Fruit fly (Drosophila melanogaster) whole organism, prepupa: ENCODE results near the gene CG13008.

ENCODE experiments used
- CG10631 ChIP-seq: fragments of 200-800 bp; sonication (Bioruptor generic); optimal IDR thresholded peaks from 2 replicates; lab custom pipeline; 2016; ENCODE audit warnings: missing biosample characterization, missing genetic modification characterization
- CG11902 ChIP-seq: fragments of 200-800 bp; sonication (Bioruptor generic); optimal IDR thresholded peaks from 3 replicates; lab custom pipeline; 2016; ENCODE audit warnings: missing biosample characterization, missing genetic modification characterization
- CG31627 ChIP-seq: fragments of 200-800 bp; sonication (Bioruptor generic); optimal IDR thresholded peaks from 3 replicates; lab custom pipeline; 2016; ENCODE audit warnings: missing biosample characterization, missing genetic modification characterization
- CG6792 ChIP-seq: fragments of 200-800 bp; sonication (Bioruptor generic); optimal IDR thresholded peaks from 3 replicates; lab custom pipeline; 2016; ENCODE audit warnings: missing biosample characterization, missing genetic modification characterization
- CG6854 ChIP-seq: fragments of 200-800 bp; sonication (Bioruptor generic); optimal IDR thresholded peaks from 2 replicates; lab custom pipeline; 2017; ENCODE audit warnings: missing biosample characterization, mild to moderate bottlenecking, missing genetic modification characterization
- CG7368 ChIP-seq: fragments of 200-800 bp; sonication (Bioruptor generic); optimal IDR thresholded peaks from 3 replicates; lab custom pipeline; 2016; ENCODE audit warnings: missing biosample characterization, missing genetic modification characterization
- Eip78C ChIP-seq: fragments of 200-800 bp; sonication (Bioruptor generic); peaks from one replicate; lab custom pipeline; 2016; ENCODE audit warnings: missing biosample characterization, missing genetic modification characterization
- Gug ChIP-seq: fragments of 200-800 bp; sonication (Bioruptor generic); IDR thresholded peaks from 2 replicates; pipeline ENCODE4 v1.3.6; 2022; ENCODE audit warnings: missing biosample characterization, missing genetic modification characterization
- Hr4 ChIP-seq: fragments of 200-800 bp; sonication (Bioruptor generic); optimal IDR thresholded peaks from 3 replicates; lab custom pipeline; 2016; ENCODE audit warnings: missing biosample characterization, missing genetic modification characterization
- Lpt ChIP-seq: fragments of 200-800 bp; sonication (Bioruptor generic); optimal IDR thresholded peaks from 3 replicates; lab custom pipeline; 2016; ENCODE audit warnings: missing biosample characterization, missing genetic modification characterization
- net ChIP-seq: fragments of 200-800 bp; sonication (Bioruptor generic); optimal IDR thresholded peaks from 3 replicates; lab custom pipeline; 2016; ENCODE audit warnings: missing biosample characterization, missing genetic modification characterization
- topi ChIP-seq: fragments of 200-800 bp; sonication (Bioruptor generic); optimal IDR thresholded peaks from 3 replicates; lab custom pipeline; 2016; ENCODE audit warnings: missing biosample characterization, missing genetic modification characterization

dm6 chrX:16694959-16695358, 16.1 kb upstream of the CG13008 start, which contains the start of gene Septin4:
- no peak for TF ChIP-seq CG10631
- TF ChIP-seq CG11902 (GFP tag; lab: Kevin White, UChicago): no peak
- TF ChIP-seq CG6854 (GFP tag; lab: Kevin White, UChicago): no peak
- TF ChIP-seq Lpt (GFP tag; lab: Kevin White, UChicago): no peak
- no peak for TF ChIP-seq Hr4
- TF ChIP-seq CG31627: no peak
- peak; percentile 82 for TF ChIP-seq Eip78C (GFP tag; lab: Kevin White, UChicago)
- TF ChIP-seq Gug: no peak
- no peak for TF ChIP-seq CG7368 (GFP tag; lab: Kevin White, UChicago)
- no peak for TF ChIP-seq CG6792 (GFP tag; lab: Kevin White, UChicago)
- no peak for TF ChIP-seq net (GFP tag; lab: Kevin White, UChicago)
- TF ChIP-seq topi (GFP tag; lab: Kevin White, UChicago): no peak
